Worm (Caenorhabditis elegans): ENCODE results near the gene ZK622.4.
A peak's percentile ranks its signal among the peaks of the same experiment; 100 is the strongest.

DNA sequence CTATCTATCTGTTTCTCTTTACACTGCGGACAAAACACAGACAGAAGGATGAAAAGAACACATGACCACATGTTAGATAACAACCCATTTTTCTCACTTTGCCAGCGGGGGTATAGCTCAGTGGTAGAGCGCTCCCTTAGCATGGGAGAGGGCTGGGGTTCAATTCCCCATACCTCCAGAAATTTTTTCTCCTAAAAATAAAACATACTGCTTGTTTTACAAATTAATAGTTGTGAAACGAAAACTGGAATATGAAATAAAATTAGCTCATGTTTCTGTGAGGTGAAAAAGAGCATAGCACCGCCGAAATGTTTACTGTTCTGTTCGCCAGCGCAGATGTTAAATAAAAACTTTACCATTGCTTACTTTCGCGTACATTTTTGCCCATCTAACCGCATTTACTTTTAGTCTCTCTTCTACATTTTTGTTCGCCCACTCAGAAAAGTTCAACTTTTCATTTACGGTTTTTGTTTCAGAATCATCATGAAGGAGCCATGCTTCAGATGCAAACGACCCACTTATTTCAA, at the start of gene ZK622.4:
- TF ChIP-seq nhr-25 (tag; optimal IDR thresholded peaks at IDR 0.05; ENCODE audit: borderline replicate concordance, insufficient read depth) (no peak), zfp-3 (GFP tag; conservative IDR thresholded peaks at IDR 0.05) (0 out of 2 replicates have a peak, but pooled peaks have one; percentile 46), fos-1 (tag; optimal IDR thresholded peaks at IDR 0.05) (no peak), egl-27 (tag; optimal IDR thresholded peaks at IDR 0.05) (no peak), pha-4 (GFP tag; IDR thresholded peaks at IDR 0.05) (peak; percentile 88), pha-4 (tag; optimal IDR thresholded peaks at IDR 0.05) (no peak), Y105C5A.15 (GFP tag; IDR thresholded peaks at IDR 0.05) (peak; percentile 91; the same call in 1 of the 2 replicates), hlh-30 (tag; optimal IDR thresholded peaks at IDR 0.05; ENCODE audit: insufficient read depth) (peak; percentile 57), ama-1 (optimal IDR thresholded peaks at IDR 0.05) (no peak), mep-1 (tag; optimal IDR thresholded peaks at IDR 0.05) (peak; percentile 77)

Data from whole organism, L4 larva.